Worm (Caenorhabditis elegans) whole organism, L2 larva: ENCODE results near the gene hid-1.

Experiments
- elt-3 ChIP-seq: sonication (generic microtip); optimal IDR thresholded peaks from 2 replicates; lab custom pipeline; 2017; ENCODE audit warnings: missing biosample characterization, missing genetic modification characterization
- fos-1 ChIP-seq: fragments of 150-350 bp; optimal IDR thresholded peaks from 2 replicates; lab custom pipeline; 2014; ENCODE audit warnings: missing biosample characterization, missing genetic modification characterization
- unc-39 ChIP-seq: fragments of 150-350 bp; optimal IDR thresholded peaks from 2 replicates; lab custom pipeline; 2014; ENCODE audit warnings: missing biosample characterization, missing genetic modification characterization

ce11 chrX:2452716-2453115 lies 36.1 kb upstream of the hid-1 start:
- TF ChIP-seq fos-1 (tag; lab: Kevin White, UChicago) (no peak), elt-3 (tag; lab: Kevin White, UChicago) (no peak), unc-39 (tag; lab: Kevin White, UChicago) (no peak)
